Fruit fly (Drosophila melanogaster) whole organism: ENCODE data around the gene CG2794.

ENCODE experiments used
- EcR ChIP-seq, 2 experiments: fragments of >200 bp; optimal IDR thresholded peaks; 2 replicates each; lab custom pipeline; 2017; ENCODE audit warnings: missing biosample characterization in 2 of 2, missing genetic modification characterization in 2 of 2, missing genetic modification reagents in 2 of 2
- psq ChIP-seq: fragments of >200 bp; optimal IDR thresholded peaks from 2 replicates; lab custom pipeline; 2017
- usp ChIP-seq: fragments of >200 bp; optimal IDR thresholded peaks from 2 replicates; lab custom pipeline; 2017; ENCODE audit warnings: missing biosample characterization, missing genetic modification characterization, mixed read lengths

DNA sequence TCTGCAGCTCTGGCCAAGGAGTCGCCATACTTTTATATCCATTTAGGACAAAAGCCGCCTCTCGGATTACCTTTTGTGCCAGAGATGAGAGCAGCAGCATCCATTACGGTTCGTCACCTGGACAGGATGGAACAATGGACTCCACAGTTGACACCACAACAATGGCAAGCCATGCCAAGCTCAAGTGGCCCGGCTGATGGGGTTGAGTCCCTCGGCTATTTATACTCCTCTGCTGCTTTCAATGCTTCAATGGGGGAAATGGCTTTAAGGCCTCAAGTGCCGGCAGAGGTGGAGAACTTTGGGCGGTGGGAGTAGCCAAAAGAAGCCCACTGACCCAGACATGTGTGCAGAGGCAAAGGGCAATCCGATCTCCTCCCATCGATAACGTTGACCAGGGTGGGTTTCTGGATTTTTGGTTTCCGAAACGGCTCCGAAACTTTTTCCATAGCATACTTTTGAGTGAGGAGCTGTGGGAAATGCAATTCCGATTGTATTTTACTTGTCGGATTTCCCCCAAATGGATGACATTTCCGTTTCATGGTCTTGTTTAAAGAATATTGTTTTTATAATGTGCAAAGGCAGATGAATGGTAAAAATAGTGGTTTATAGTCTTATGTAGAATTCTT, 12.7 kb downstream of the CG2794 start, which contains the start of gene Ptth:
- TF ChIP-seq usp (no peak), psq (lab: Kevin White, UChicago) (no peak), EcR (GFP tag; optimal IDR thresholded peaks at IDR 0.05; lab: Kevin White, UChicago) (no peak)
